In the genomic region with DNA sequence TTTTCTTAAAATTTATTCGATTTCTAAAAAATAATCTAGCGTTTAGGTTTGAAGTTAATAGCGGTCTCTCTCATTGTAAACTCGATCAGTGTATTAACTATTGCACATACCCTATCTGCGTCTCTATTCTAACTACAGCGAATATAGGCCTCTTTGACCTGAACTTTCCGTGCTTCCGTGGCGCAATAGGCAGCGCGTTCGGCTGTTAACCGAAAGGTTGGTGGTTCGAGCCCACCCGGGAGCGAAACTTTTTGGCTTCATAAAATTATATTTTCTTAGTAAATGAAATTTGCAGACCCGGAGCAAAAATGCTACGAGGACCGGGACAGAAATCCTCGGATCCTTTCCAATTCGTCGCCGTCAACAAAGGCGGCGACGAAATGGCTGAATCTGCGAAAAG, we compare ENCODE assay signal across 2 worm cellular contexts.
A peak's percentile ranks its signal among the peaks of the same experiment; 100 is the strongest.
TF ChIP-seq lines count a peak whose summit lies in the region.

No protein-coding gene starts in this region.

TF ChIP-seq in whole organism, L1 larva, 84 proteins besides CTCF, POLR2A, EP300 and RAD21 (continued from another document and continues in another):
- TF ChIP-seq lin-39 (tag; optimal IDR thresholded peaks at IDR 0.05; lab: Kevin White, UChicago): no peak
- peak; percentile 50 for TF ChIP-seq nhr-71 (tag; optimal IDR thresholded peaks at IDR 0.05; lab: Kevin White, UChicago)
- TF ChIP-seq jun-1 (tag; optimal IDR thresholded peaks at IDR 0.05; lab: Kevin White, UChicago): no peak
- TF ChIP-seq efl-1 (optimal IDR thresholded peaks at IDR 0.05; lab: Kevin White, UChicago): peak; percentile 25 to 34
- peak; percentile 14 to 85 for TF ChIP-seq efl-1 (GFP tag; optimal IDR thresholded peaks at IDR 0.05 in 1 of 2; lab: Kevin White, UChicago)
- TF ChIP-seq swsn-7 (tag; optimal IDR thresholded peaks at IDR 0.05; lab: Kevin White, UChicago): peak; percentile 6
- TF ChIP-seq elt-2 (tag; optimal IDR thresholded peaks at IDR 0.05; lab: Kevin White, UChicago): peak; percentile 24
- no peak for TF ChIP-seq pag-3 (tag; optimal IDR thresholded peaks at IDR 0.05; lab: Kevin White, UChicago; ENCODE audit: borderline replicate concordance, insufficient read depth)
- no peak for TF ChIP-seq fkh-10 (GFP tag; optimal IDR thresholded peaks at IDR 0.05; lab: Kevin White, UChicago)
- TF ChIP-seq elt-3 (tag; optimal IDR thresholded peaks at IDR 0.05; lab: Kevin White, UChicago): peak in 1 of 6 experiments; percentile 6
- TF ChIP-seq nhr-12 (tag; optimal IDR thresholded peaks at IDR 0.05; lab: Kevin White, UChicago): no peak
- TF ChIP-seq ces-1 (GFP tag; optimal IDR thresholded peaks at IDR 0.05; lab: Kevin White, UChicago): no peak
- no peak for TF ChIP-seq fkh-8 (tag; optimal IDR thresholded peaks at IDR 0.05; lab: Kevin White, UChicago)
- no peak for TF ChIP-seq ceh-82 (tag; optimal IDR thresholded peaks at IDR 0.05; lab: Kevin White, UChicago)
- no peak for TF ChIP-seq unc-98 (GFP tag; IDR thresholded peaks at IDR 0.05; lab: Robert Waterston, UW)
- no peak for TF ChIP-seq isw-1 (GFP tag; IDR thresholded peaks at IDR 0.05; lab: Robert Waterston, UW)
- TF ChIP-seq alr-1 (tag; optimal IDR thresholded peaks at IDR 0.05; lab: Kevin White, UChicago; ENCODE audit: borderline replicate concordance): no peak
- TF ChIP-seq nhr-90 (tag; optimal IDR thresholded peaks at IDR 0.05; lab: Kevin White, UChicago; ENCODE audit: poor library complexity): peak; percentile 69
- TF ChIP-seq ztf-4 (tag; optimal IDR thresholded peaks at IDR 0.05; lab: Kevin White, UChicago): no peak
- TF ChIP-seq C16A3.4 (tag; optimal IDR thresholded peaks at IDR 0.05; lab: Kevin White, UChicago): peak; percentile 28
- no peak for TF ChIP-seq efl-3 (GFP tag; optimal IDR thresholded peaks at IDR 0.05; lab: Kevin White, UChicago)
- no peak for TF ChIP-seq nhr-84 (tag; optimal IDR thresholded peaks at IDR 0.05; lab: Kevin White, UChicago)
- TF ChIP-seq tbx-2 (tag; optimal IDR thresholded peaks at IDR 0.05; lab: Kevin White, UChicago): peak; percentile 1
- no peak for TF ChIP-seq sptf-1 (tag; optimal IDR thresholded peaks at IDR 0.05; lab: Kevin White, UChicago)
- no peak for TF ChIP-seq dsc-1 (tag; optimal IDR thresholded peaks at IDR 0.05; lab: Kevin White, UChicago)
- TF ChIP-seq rnt-1 (tag; optimal IDR thresholded peaks at IDR 0.05; lab: Kevin White, UChicago): peak; percentile 46
- TF ChIP-seq xbp-1 (tag; optimal IDR thresholded peaks at IDR 0.05; lab: Kevin White, UChicago): no peak
- no peak for TF ChIP-seq aly-2 (tag; optimal IDR thresholded peaks at IDR 0.05; lab: Kevin White, UChicago)
- no peak for TF ChIP-seq unc-86 (tag; optimal IDR thresholded peaks at IDR 0.05; lab: Kevin White, UChicago)
- TF ChIP-seq Y116A8C.19 (tag; optimal IDR thresholded peaks at IDR 0.05; lab: Kevin White, UChicago; ENCODE audit: borderline replicate concordance): no peak
- peak; percentile 58 for TF ChIP-seq nhr-85 (tag; lab: Kevin White, UChicago)
- no peak for TF ChIP-seq nhr-11 (tag; optimal IDR thresholded peaks at IDR 0.05; lab: Kevin White, UChicago)
- peak; percentile 59 for TF ChIP-seq nhr-19 (GFP tag; conservative IDR thresholded peaks at IDR 0.05; lab: Robert Waterston, UW)
- TF ChIP-seq ceh-88 (GFP tag; IDR thresholded peaks at IDR 0.05; lab: Robert Waterston, UW): no peak
- no peak for TF ChIP-seq nhr-76 (tag; optimal IDR thresholded peaks at IDR 0.05; lab: Kevin White, UChicago)
- TF ChIP-seq dpl-1 (GFP tag; optimal IDR thresholded peaks at IDR 0.05; lab: Kevin White, UChicago): peak in 1 of 3 experiments; percentile 19
- TF ChIP-seq zip-4 (GFP tag; optimal IDR thresholded peaks at IDR 0.05; lab: Kevin White, UChicago): no peak
- TF ChIP-seq lin-13 (GFP tag; optimal IDR thresholded peaks at IDR 0.05; lab: Kevin White, UChicago): no peak
- TF ChIP-seq lsy-2 (tag; optimal IDR thresholded peaks at IDR 0.05; lab: Kevin White, UChicago): peak in 1 of 2 experiments; percentile 58
- no peak for TF ChIP-seq egl-13 (tag; optimal IDR thresholded peaks at IDR 0.05; lab: Kevin White, UChicago)
- no peak for TF ChIP-seq lin-14 (GFP tag; optimal IDR thresholded peaks at IDR 0.05; lab: Kevin White, UChicago)
- no peak for TF ChIP-seq zag-1 (tag; optimal IDR thresholded peaks at IDR 0.05; lab: Kevin White, UChicago)
- no peak for TF ChIP-seq C34B4.2 (tag; optimal IDR thresholded peaks at IDR 0.05; lab: Kevin White, UChicago)
- peak in 1 of 2 experiments; percentile 34 for TF ChIP-seq mdl-1 (tag; optimal IDR thresholded peaks at IDR 0.05; lab: Kevin White, UChicago)
- TF ChIP-seq nhr-47 (tag; optimal IDR thresholded peaks at IDR 0.05; lab: Kevin White, UChicago): peak; percentile 51
- peak; percentile 6 to 63 for TF ChIP-seq lin-35 (GFP tag; optimal IDR thresholded peaks at IDR 0.05; lab: Kevin White, UChicago)
- no peak for TF ChIP-seq nhr-77 (tag; optimal IDR thresholded peaks at IDR 0.05; lab: Kevin White, UChicago)
- no peak for TF ChIP-seq ceh-8 (GFP tag; optimal IDR thresholded peaks at IDR 0.05; lab: Kevin White, UChicago)
- no peak for TF ChIP-seq sup-37 (GFP tag; optimal IDR thresholded peaks at IDR 0.05; lab: Kevin White, UChicago)
- no peak for TF ChIP-seq sox-4 (tag; optimal IDR thresholded peaks at IDR 0.05; lab: Kevin White, UChicago)
- TF ChIP-seq blmp-1 (tag; optimal IDR thresholded peaks at IDR 0.05; lab: Kevin White, UChicago): peak; percentile 6
- no peak for TF ChIP-seq grh-1 (GFP tag; IDR thresholded peaks at IDR 0.05; lab: Robert Waterston, UW)
- peak; percentile 46 for TF ChIP-seq mep-1 (tag; optimal IDR thresholded peaks at IDR 0.05; lab: Kevin White, UChicago)
- no peak for TF ChIP-seq hlh-17 (GFP tag; optimal IDR thresholded peaks at IDR 0.05; lab: Kevin White, UChicago; ENCODE audit: borderline replicate concordance)
- no peak for TF ChIP-seq unc-62 (GFP tag; optimal IDR thresholded peaks at IDR 0.05; lab: Kevin White, UChicago)
- TF ChIP-seq snpc-4 (tag; optimal IDR thresholded peaks at IDR 0.05; lab: Kevin White, UChicago): no peak
- no peak for TF ChIP-seq tlp-1 (tag; optimal IDR thresholded peaks at IDR 0.05; lab: Kevin White, UChicago)
- no peak for TF ChIP-seq fos-1 (tag; optimal IDR thresholded peaks at IDR 0.05; lab: Kevin White, UChicago)
- TF ChIP-seq unc-30 (tag; optimal IDR thresholded peaks at IDR 0.05; lab: Kevin White, UChicago): no peak
- no peak for TF ChIP-seq ama-1 (optimal IDR thresholded peaks at IDR 0.05; lab: Kevin White, UChicago)
- TF ChIP-seq ets-5 (GFP tag; IDR thresholded peaks at IDR 0.05; lab: Robert Waterston, UW): no peak
- no peak for TF ChIP-seq mab-9 (GFP tag; IDR thresholded peaks at IDR 0.05; lab: Robert Waterston, UW)
- no peak for TF ChIP-seq ztf-11 (tag; optimal IDR thresholded peaks at IDR 0.05; lab: Kevin White, UChicago)
- TF ChIP-seq lir-3 (tag; optimal IDR thresholded peaks at IDR 0.05; lab: Kevin White, UChicago; ENCODE audit: poor library complexity): no peak
- TF ChIP-seq vab-15 (tag; optimal IDR thresholded peaks at IDR 0.05; lab: Kevin White, UChicago): no peak

TF ChIP-seq in whole organism, young adult, 124 proteins besides CTCF, POLR2A, EP300 and RAD21 (continued from another document and continues in another):
- TF ChIP-seq K11D2.4 (GFP tag; IDR thresholded peaks at IDR 0.05; lab: Robert Waterston, UW) (no peak), dpl-1 (GFP tag; optimal IDR thresholded peaks at IDR 0.05; lab: Kevin White, UChicago) (no peak), F22D6.2 (tag; optimal IDR thresholded peaks at IDR 0.05; lab: Kevin White, UChicago) (no peak), ztf-26 (tag; optimal IDR thresholded peaks at IDR 0.05; lab: Kevin White, UChicago) (no peak), sdz-38 (tag; optimal IDR thresholded peaks at IDR 0.05; lab: Kevin White, UChicago) (no peak), C06A6.2 (GFP tag; conservative IDR thresholded peaks at IDR 0.05; lab: Robert Waterston, UW) (no peak), egrh-3 (GFP tag; IDR thresholded peaks at IDR 0.05; lab: Robert Waterston, UW) (no peak), hmg-1.2 (GFP tag; IDR thresholded peaks at IDR 0.05; lab: Robert Waterston, UW) (peak; percentile 68), snpc-1.1 (tag; optimal IDR thresholded peaks at IDR 0.05; lab: Kevin White, UChicago; ENCODE audit: insufficient read depth) (no peak), F57A8.1 (GFP tag; optimal IDR thresholded peaks at IDR 0.05; lab: Kevin White, UChicago) (no peak), Y56A3A.18 (GFP tag; IDR thresholded peaks at IDR 0.05; lab: Robert Waterston, UW) (no peak), nhr-120 (GFP tag; IDR thresholded peaks at IDR 0.05; lab: Robert Waterston, UW) (no peak), attf-3 (GFP tag; conservative IDR thresholded peaks at IDR 0.05; lab: Robert Waterston, UW) (peak; percentile 26; the same call in 1 of the 2 replicates), zim-3 (tag; optimal IDR thresholded peaks at IDR 0.05; lab: Kevin White, UChicago) (no peak), lin-26 (GFP tag; IDR thresholded peaks at IDR 0.05; lab: Robert Waterston, UW) (peak; percentile 64; the same call in 1 of the 2 replicates), snpc-1.3 (tag; optimal IDR thresholded peaks at IDR 0.05; lab: Kevin White, UChicago; ENCODE audit: insufficient read depth) (peak; percentile 35), ztf-6 (GFP tag; IDR thresholded peaks at IDR 0.05; lab: Robert Waterston, UW) (no peak), nhr-27 (tag; optimal IDR thresholded peaks at IDR 0.05; lab: Kevin White, UChicago) (no peak), athp-1 (tag; optimal IDR thresholded peaks at IDR 0.05; lab: Kevin White, UChicago) (peak; percentile 10), madf-10 (tag; optimal IDR thresholded peaks at IDR 0.05; lab: Kevin White, UChicago) (no peak), F49E8.2 (tag; optimal IDR thresholded peaks at IDR 0.05; lab: Kevin White, UChicago; ENCODE audit: insufficient read depth) (no peak), aptf-3 (GFP tag; IDR thresholded peaks at IDR 0.05; lab: Robert Waterston, UW) (no peak), ceh-100 (GFP tag; IDR thresholded peaks at IDR 0.05; lab: Robert Waterston, UW) (no peak), mxl-1 (tag; optimal IDR thresholded peaks at IDR 0.05; lab: Kevin White, UChicago) (peak; percentile 44), dpff-1 (tag; optimal IDR thresholded peaks at IDR 0.05; lab: Kevin White, UChicago) (no peak), B0019.2 (GFP tag; conservative IDR thresholded peaks at IDR 0.05; lab: Robert Waterston, UW) (no peak), B0035.1 (tag; optimal IDR thresholded peaks at IDR 0.05; lab: Kevin White, UChicago) (no peak), lin-54 (GFP tag; optimal IDR thresholded peaks at IDR 0.05; lab: Kevin White, UChicago) (no peak), Y95B8A.8 (GFP tag; IDR thresholded peaks at IDR 0.05; lab: Robert Waterston, UW) (no peak), K12H6.12 (tag; optimal IDR thresholded peaks at IDR 0.05; lab: Kevin White, UChicago) (no peak), sptf-2 (GFP tag; optimal IDR thresholded peaks at IDR 0.05; lab: Kevin White, UChicago) (no peak), mcd-1 (GFP tag; IDR thresholded peaks at IDR 0.05; lab: Robert Waterston, UW) (no peak; the same call in 1 of the 2 replicates), let-607 (tag; optimal IDR thresholded peaks at IDR 0.05; lab: Kevin White, UChicago) (no peak), F39B2.1 (GFP tag; IDR thresholded peaks at IDR 0.05; lab: Robert Waterston, UW) (no peak), tlf-1 (GFP tag; optimal IDR thresholded peaks at IDR 0.05; lab: Kevin White, UChicago) (no peak), nfyb-1 (GFP tag; IDR thresholded peaks at IDR 0.05; lab: Robert Waterston, UW) (peak; percentile 70; the same call in 1 of the 2 replicates), ZK185.1 (tag; optimal IDR thresholded peaks at IDR 0.05; lab: Kevin White, UChicago; ENCODE audit: poor library complexity, severe bottlenecking) (peak; percentile 6), attf-6 (GFP tag; IDR thresholded peaks at IDR 0.05; lab: Robert Waterston, UW) (no peak), Y53G8AR.9 (GFP tag; conservative IDR thresholded peaks at IDR 0.05; lab: Robert Waterston, UW) (no peak), tbx-9 (tag; optimal IDR thresholded peaks at IDR 0.05; lab: Kevin White, UChicago; ENCODE audit: borderline replicate concordance) (no peak), pbrm-1 (GFP tag; IDR thresholded peaks at IDR 0.05; lab: Robert Waterston, UW) (no peak), ekl-4 (GFP tag; IDR thresholded peaks at IDR 0.05; lab: Robert Waterston, UW) (no peak), nhr-80 (tag; optimal IDR thresholded peaks at IDR 0.05; lab: Kevin White, UChicago) (peak; percentile 19), hsf-1 (GFP tag; IDR thresholded peaks at IDR 0.05; lab: Robert Waterston, UW) (no peak), nfya-1 (tag; optimal IDR thresholded peaks at IDR 0.05; lab: Kevin White, UChicago; ENCODE audit: borderline replicate concordance, insufficient read depth) (no peak), bed-2 (GFP tag; IDR thresholded peaks at IDR 0.05; lab: Robert Waterston, UW) (no peak), F23B12.7 (tag; optimal IDR thresholded peaks at IDR 0.05; lab: Kevin White, UChicago; ENCODE audit: insufficient read depth) (peak; percentile 70), mes-4 (tag; optimal IDR thresholded peaks at IDR 0.05; lab: Kevin White, UChicago) (no peak), ceh-79 (tag; optimal IDR thresholded peaks at IDR 0.05; lab: Kevin White, UChicago) (no peak), F10E7.11 (tag; optimal IDR thresholded peaks at IDR 0.05; lab: Kevin White, UChicago) (no peak), F52B5.7 (tag; optimal IDR thresholded peaks at IDR 0.05; lab: Kevin White, UChicago) (no peak), efl-1 (GFP tag; optimal IDR thresholded peaks at IDR 0.05; lab: Kevin White, UChicago) (no peak), tbp1 (GFP tag; optimal IDR thresholded peaks at IDR 0.05; lab: Kevin White, UChicago) (peak; percentile 96), ztf-28 (GFP tag; IDR thresholded peaks at IDR 0.05; lab: Robert Waterston, UW) (no peak), let-526 (GFP tag; IDR thresholded peaks at IDR 0.05; lab: Robert Waterston, UW) (no peak), madf-6 (GFP tag; IDR thresholded peaks at IDR 0.05; lab: Robert Waterston, UW) (no peak; the same call in 1 of the 2 replicates), ztf-18 (tag; optimal IDR thresholded peaks at IDR 0.05; lab: Kevin White, UChicago) (peak; percentile 42), nhr-90 (tag; optimal IDR thresholded peaks at IDR 0.05; lab: Kevin White, UChicago) (peak; percentile 46), sea-2 (GFP tag; IDR thresholded peaks at IDR 0.05; lab: Robert Waterston, UW) (no peak), ceh-58 (GFP tag; IDR thresholded peaks at IDR 0.05; lab: Robert Waterston, UW) (no peak), ztf-22 (GFP tag; optimal IDR thresholded peaks at IDR 0.05; lab: Kevin White, UChicago) (no peak), ama-1 (optimal IDR thresholded peaks at IDR 0.05; lab: Kevin White, UChicago) (no peak), ama-1 (GFP tag; optimal IDR thresholded peaks at IDR 0.05; lab: Kevin White, UChicago) (peak in 1 of 2 experiments; percentile 74), F55B11.4 (tag; optimal IDR thresholded peaks at IDR 0.05; lab: Kevin White, UChicago; ENCODE audit: borderline replicate concordance, insufficient read depth) (no peak), snpc-3.4 (tag; optimal IDR thresholded peaks at IDR 0.05; lab: Kevin White, UChicago) (no peak), nfya-2 (GFP tag; IDR thresholded peaks at IDR 0.05; lab: Robert Waterston, UW) (no peak), aptf-2 (GFP tag; conservative IDR thresholded peaks at IDR 0.05; lab: Robert Waterston, UW) (no peak), egl-44 (GFP tag; IDR thresholded peaks at IDR 0.05; lab: Robert Waterston, UW) (no peak), T07F8.4 (tag; optimal IDR thresholded peaks at IDR 0.05; lab: Kevin White, UChicago) (peak; percentile 12), pha-4 (tag; optimal IDR thresholded peaks at IDR 0.05; lab: Kevin White, UChicago) (no peak), lin-35 (GFP tag; optimal IDR thresholded peaks at IDR 0.05; lab: Kevin White, UChicago) (no peak), F33H1.4 (GFP tag; IDR thresholded peaks at IDR 0.05; lab: Robert Waterston, UW) (peak; percentile 16; the same call in 1 of the 2 replicates), chd-7 (tag; optimal IDR thresholded peaks at IDR 0.05; lab: Kevin White, UChicago) (no peak), attf-5 (GFP tag; optimal IDR thresholded peaks at IDR 0.05; lab: Kevin White, UChicago) (peak; percentile 17)
